Fruit fly (Drosophila melanogaster) S2 (cell line): Measurements from ENCODE around the gene CG9632.

ENCODE experiments used
- CG8478 ChIP-seq: fragments of >200 bp; optimal IDR thresholded peaks from 2 replicates; lab custom pipeline; 2018
- CTCF ChIP-seq, 2 experiments: fragments of >200 bp; optimal IDR thresholded peaks; 2 replicates each; lab custom pipeline; 2018

DNA sequence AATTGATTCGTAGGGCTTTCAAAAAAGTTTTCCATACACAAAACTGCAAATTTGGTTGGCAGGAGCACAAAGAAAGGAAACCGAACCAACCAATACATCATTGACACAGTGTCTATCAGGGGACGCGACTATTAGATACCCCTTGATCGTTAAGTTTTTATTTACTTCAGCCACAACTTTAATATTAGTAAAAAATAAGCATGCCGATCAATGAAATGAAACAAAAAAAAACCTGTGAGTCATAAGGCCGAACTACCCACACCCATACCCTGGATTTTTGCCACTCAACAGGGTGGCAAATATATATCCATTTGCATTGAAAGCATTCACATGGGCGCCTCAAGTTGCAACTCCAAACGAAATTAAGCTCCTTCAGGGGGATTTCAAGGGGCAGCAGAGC lies 43.7 kb upstream of the CG9632 start:
- TF ChIP-seq CTCF (optimal IDR thresholded peaks at IDR 0.05; lab: Kevin White, UChicago), result no peak
- TF ChIP-seq CG8478 (lab: Kevin White, UChicago), result no peak
